Worm (Caenorhabditis elegans) whole organism, L4/young adult: ENCODE measurements around the gene sru-8.

Source experiments
- W03F9.2 ChIP-seq: fragments of 150-350 bp; optimal IDR thresholded peaks from 2 replicates; lab custom pipeline; 2014; ENCODE audit warnings: missing biosample characterization, missing genetic modification characterization
- dao-5 ChIP-seq: sonication (generic microtip); optimal IDR thresholded peaks from 2 replicates; lab custom pipeline; 2016; ENCODE audit warnings: missing genotype, missing genetic modification characterization, moderate library complexity, missing compliant biosample characterization
- him-1 ChIP-seq: sonication (generic microtip); optimal IDR thresholded peaks from 2 replicates; lab custom pipeline; 2016; ENCODE audit warnings: missing genotype, missing genetic modification reagents, missing genetic modification characterization, missing compliant biosample characterization

ce11 chrV:9803176-9803575 lies 40.5 kb upstream of the sru-8 start, which contains the start of gene sru-39:
- no peak for TF ChIP-seq him-1 (tag; lab: Kevin White, UChicago)
- TF ChIP-seq W03F9.2 (tag; lab: Kevin White, UChicago): no peak
- TF ChIP-seq dao-5: no peak
